Fruit fly (Drosophila melanogaster) whole organism, prepupa: Measurements from ENCODE around the gene FucT6.

ENCODE experiments used
- CG10631 ChIP-seq: fragments of 200-800 bp; sonication (Bioruptor generic); optimal IDR thresholded peaks from 2 replicates; lab custom pipeline; 2016; ENCODE audit warnings: missing biosample characterization, missing genetic modification characterization
- CG10669 ChIP-seq: fragments of 200-800 bp; sonication (Bioruptor generic); optimal IDR thresholded peaks from 3 replicates; lab custom pipeline; 2018; ENCODE audit warnings: missing biosample characterization, mild to moderate bottlenecking, missing genetic modification characterization, moderate library complexity
- CG11294 ChIP-seq: fragments of 200-800 bp; sonication (Bioruptor generic); IDR thresholded peaks from 2 replicates; pipeline ENCODE4 v1.3.6; 2022; ENCODE audit warnings: missing biosample characterization, missing genetic modification characterization
- CG11762 ChIP-seq: fragments of 200-800 bp; sonication (Bioruptor generic); optimal IDR thresholded peaks from 3 replicates; lab custom pipeline; 2016; ENCODE audit warnings: missing biosample characterization, missing genetic modification characterization; ENCODE audit not compliant: insufficient read depth
- CG11902 ChIP-seq: fragments of 200-800 bp; sonication (Bioruptor generic); optimal IDR thresholded peaks from 3 replicates; lab custom pipeline; 2016; ENCODE audit warnings: missing biosample characterization, missing genetic modification characterization
- CG15336 ChIP-seq: fragments of 200-800 bp; sonication (Bioruptor generic); IDR thresholded peaks from 2 replicates; pipeline ENCODE4 v1.3.6; 2022; ENCODE audit warnings: missing biosample characterization, missing genetic modification characterization
- CG1621 ChIP-seq: fragments of 200-800 bp; sonication (Bioruptor generic); optimal IDR thresholded peaks from 3 replicates; lab custom pipeline; 2018; ENCODE audit warnings: missing biosample characterization, mild to moderate bottlenecking, missing genetic modification characterization
- CG16779 ChIP-seq: fragments of 200-800 bp; sonication (Bioruptor generic); optimal IDR thresholded peaks from 3 replicates; lab custom pipeline; 2017; ENCODE audit warnings: missing biosample characterization, mild to moderate bottlenecking, missing genetic modification characterization
- CG3032 ChIP-seq: fragments of 200-800 bp; optimal IDR thresholded peaks from 2 replicates; lab custom pipeline; 2019; ENCODE audit warnings: missing biosample characterization, mild to moderate bottlenecking, missing genetic modification characterization, moderate library complexity
- CG31627 ChIP-seq: fragments of 200-800 bp; sonication (Bioruptor generic); optimal IDR thresholded peaks from 3 replicates; lab custom pipeline; 2016; ENCODE audit warnings: missing biosample characterization, missing genetic modification characterization
- CG34406 ChIP-seq: fragments of 200-800 bp; sonication (Bioruptor generic); optimal IDR thresholded peaks from 3 replicates; lab custom pipeline; 2016; ENCODE audit warnings: missing biosample characterization, missing genetic modification characterization
- CG3919 ChIP-seq: fragments of 200-800 bp; sonication (Bioruptor generic); optimal IDR thresholded peaks from 3 replicates; lab custom pipeline; 2016; ENCODE audit warnings: missing biosample characterization, missing genetic modification characterization
- CG4318 ChIP-seq: fragments of 200-800 bp; sonication (Bioruptor generic); optimal IDR thresholded peaks from 3 replicates; lab custom pipeline; 2017; ENCODE audit warnings: missing biosample characterization, mild to moderate bottlenecking, missing genetic modification characterization
- CG6163 ChIP-seq: fragments of 200-800 bp; sonication (Bioruptor generic); IDR thresholded peaks from 3 replicates; pipeline ENCODE4 v1.3.6; 2022; ENCODE audit warnings: missing biosample characterization, missing genetic modification characterization
- CG6276 ChIP-seq: fragments of 200-800 bp; sonication (Bioruptor generic); optimal IDR thresholded peaks from 2 replicates; lab custom pipeline; 2017; ENCODE audit warnings: missing biosample characterization, mild to moderate bottlenecking, missing genetic modification characterization
- CG6792 ChIP-seq: fragments of 200-800 bp; sonication (Bioruptor generic); optimal IDR thresholded peaks from 3 replicates; lab custom pipeline; 2016; ENCODE audit warnings: missing biosample characterization, missing genetic modification characterization
- CG6808 ChIP-seq: fragments of 200-800 bp; sonication (Bioruptor generic); optimal IDR thresholded peaks from 3 replicates; lab custom pipeline; 2017; ENCODE audit warnings: missing biosample characterization, missing genetic modification characterization, mild to moderate bottlenecking, moderate library complexity, missing genetic modification reagents
- CG8119 ChIP-seq: fragments of 200-800 bp; sonication (Bioruptor generic); IDR thresholded peaks from 3 replicates; pipeline ENCODE4 v1.3.6; 2022; ENCODE audit warnings: missing biosample characterization, missing genetic modification characterization
- CG8319 ChIP-seq: fragments of 200-800 bp; sonication (Bioruptor generic); optimal IDR thresholded peaks from 3 replicates; lab custom pipeline; 2016; ENCODE audit warnings: missing biosample characterization, missing genetic modification characterization
- CG8632 ChIP-seq: fragments of 200-800 bp; sonication (Bioruptor generic); optimal IDR thresholded peaks from 3 replicates; lab custom pipeline; 2016; ENCODE audit warnings: missing biosample characterization, missing genetic modification characterization
- Eip75B ChIP-seq: fragments of 200-800 bp; sonication (Bioruptor generic); optimal IDR thresholded peaks from 3 replicates; lab custom pipeline; 2016; ENCODE audit warnings: missing biosample characterization, missing genetic modification characterization
- Eip78C ChIP-seq: fragments of 200-800 bp; sonication (Bioruptor generic); peaks from one replicate; lab custom pipeline; 2016; ENCODE audit warnings: missing biosample characterization, missing genetic modification characterization
- Ets21C ChIP-seq: fragments of 200-800 bp; sonication (Bioruptor generic); optimal IDR thresholded peaks from 3 replicates; lab custom pipeline; 2016; ENCODE audit warnings: missing biosample characterization, missing genetic modification characterization
- Gug ChIP-seq: fragments of 200-800 bp; sonication (Bioruptor generic); IDR thresholded peaks from 2 replicates; pipeline ENCODE4 v1.3.6; 2022; ENCODE audit warnings: missing biosample characterization, missing genetic modification characterization
- Hr38 ChIP-seq: sonication (Bioruptor generic); optimal IDR thresholded peaks from 2 replicates; lab custom pipeline; 2016; ENCODE audit warnings: missing biosample characterization, missing genetic modification characterization
- Hr39 ChIP-seq: fragments of 200-800 bp; sonication (Bioruptor generic); optimal IDR thresholded peaks from 2 replicates; lab custom pipeline; 2016; ENCODE audit warnings: missing biosample characterization, missing genetic modification characterization
- Hr4 ChIP-seq: fragments of 200-800 bp; sonication (Bioruptor generic); optimal IDR thresholded peaks from 3 replicates; lab custom pipeline; 2016; ENCODE audit warnings: missing biosample characterization, missing genetic modification characterization
- Lpt ChIP-seq: fragments of 200-800 bp; sonication (Bioruptor generic); optimal IDR thresholded peaks from 3 replicates; lab custom pipeline; 2016; ENCODE audit warnings: missing biosample characterization, missing genetic modification characterization
- Met ChIP-seq: fragments of 200-800 bp; sonication (Bioruptor generic); optimal IDR thresholded peaks from 3 replicates; lab custom pipeline; 2016; ENCODE audit warnings: missing biosample characterization, missing genetic modification characterization
- OdsH ChIP-seq: fragments of 200-800 bp; sonication (Bioruptor generic); optimal IDR thresholded peaks from 3 replicates; lab custom pipeline; 2016; ENCODE audit warnings: missing biosample characterization, missing genetic modification characterization
- Sox15 ChIP-seq: fragments of 200-800 bp; sonication (Bioruptor generic); optimal IDR thresholded peaks from 3 replicates; lab custom pipeline; 2016; ENCODE audit warnings: missing biosample characterization, missing genetic modification characterization
- achi ChIP-seq: fragments of 200-800 bp; sonication (Bioruptor generic); optimal IDR thresholded peaks from 3 replicates; lab custom pipeline; 2016; ENCODE audit warnings: missing biosample characterization, missing genetic modification characterization
- acj6 ChIP-seq: fragments of 200-800 bp; sonication (Bioruptor generic); optimal IDR thresholded peaks from 3 replicates; lab custom pipeline; 2016; ENCODE audit warnings: missing biosample characterization, missing genetic modification characterization
- cyc ChIP-seq: fragments of 200-800 bp; sonication (Bioruptor generic); optimal IDR thresholded peaks from 3 replicates; lab custom pipeline; 2016; ENCODE audit warnings: missing biosample characterization, missing genetic modification characterization
- dac ChIP-seq: fragments of 200-800 bp; sonication (Bioruptor generic); optimal IDR thresholded peaks from 2 replicates; lab custom pipeline; 2017; ENCODE audit warnings: missing biosample characterization, mild to moderate bottlenecking, missing genetic modification characterization
- dsx ChIP-seq: fragments of 200-800 bp; optimal IDR thresholded peaks from 3 replicates; lab custom pipeline; 2019; ENCODE audit warnings: missing biosample characterization, mild to moderate bottlenecking, missing genetic modification characterization, moderate library complexity; ENCODE audit not compliant: poor library complexity, severe bottlenecking
- eg ChIP-seq: fragments of 200-800 bp; sonication (Bioruptor generic); IDR thresholded peaks from 3 replicates; pipeline ENCODE4 v1.3.6; 2022; ENCODE audit warnings: missing biosample characterization, missing genetic modification characterization
- esn ChIP-seq: fragments of 200-800 bp; sonication (Bioruptor generic); optimal IDR thresholded peaks from 2 replicates; lab custom pipeline; 2016; ENCODE audit warnings: missing biosample characterization, mild to moderate bottlenecking, missing genetic modification characterization, moderate library complexity
- fd59A ChIP-seq: fragments of 200-800 bp; sonication (Bioruptor generic); optimal IDR thresholded peaks from 2 replicates; lab custom pipeline; 2017; ENCODE audit warnings: missing biosample characterization, mild to moderate bottlenecking, missing genetic modification characterization, missing genetic modification reagents
- fd85E ChIP-seq: fragments of 200-800 bp; sonication (Bioruptor generic); optimal IDR thresholded peaks from 3 replicates; lab custom pipeline; 2016; ENCODE audit warnings: missing biosample characterization, missing genetic modification characterization
- fkh ChIP-seq: fragments of 200-800 bp; sonication (Bioruptor generic); optimal IDR thresholded peaks from 3 replicates; lab custom pipeline; 2017; ENCODE audit warnings: missing biosample characterization, mild to moderate bottlenecking, missing genetic modification characterization, moderate library complexity
- lz ChIP-seq: fragments of 200-800 bp; sonication (Bioruptor generic); optimal IDR thresholded peaks from 3 replicates; lab custom pipeline; 2016; ENCODE audit warnings: missing biosample characterization, missing genetic modification characterization
- net ChIP-seq: fragments of 200-800 bp; sonication (Bioruptor generic); optimal IDR thresholded peaks from 3 replicates; lab custom pipeline; 2016; ENCODE audit warnings: missing biosample characterization, missing genetic modification characterization
- salr ChIP-seq, 2 experiments: fragments of 200-800 bp; sonication (Bioruptor generic); optimal IDR thresholded peaks; 3 replicates each; lab custom pipeline; 2016 to 2018; ENCODE audit warnings: missing biosample characterization in 2 of 2, missing genetic modification characterization in 2 of 2, mild to moderate bottlenecking in 1 of 2
- ss ChIP-seq, 2 experiments: fragments of 200-800 bp; sonication (Bioruptor generic); optimal IDR thresholded peaks; 2 replicates in 1 of 2; 3 replicates in 1 of 2; lab custom pipeline; 2017 to 2018; ENCODE audit warnings: mild to moderate bottlenecking in 2 of 2, missing biosample characterization in 2 of 2, missing genetic modification characterization in 2 of 2, moderate library complexity in 1 of 2
- topi ChIP-seq: fragments of 200-800 bp; sonication (Bioruptor generic); optimal IDR thresholded peaks from 3 replicates; lab custom pipeline; 2016; ENCODE audit warnings: missing biosample characterization, missing genetic modification characterization
- vri ChIP-seq: fragments of 200-800 bp; sonication (Bioruptor generic); optimal IDR thresholded peaks from 3 replicates; lab custom pipeline; 2016; ENCODE audit warnings: missing biosample characterization, mild to moderate bottlenecking, missing genetic modification characterization

FucT6 gene

dm6 chrX:11658181-11658842 lies 51.4 kb downstream of the FucT6 start (continued):
- TF ChIP-seq CG11762 (GFP tag; lab: Kevin White, UChicago): peak; percentile 61
- TF ChIP-seq lz (GFP tag; lab: Kevin White, UChicago): peak; percentile 9
- TF ChIP-seq CG31627: no peak
- no peak for TF ChIP-seq CG11902 (GFP tag; lab: Kevin White, UChicago)
- no peak for TF ChIP-seq Hr39 (GFP tag; lab: Kevin White, UChicago)
- TF ChIP-seq CG6808 (GFP tag; lab: Kevin White, UChicago): no peak
- peak; percentile 51 for TF ChIP-seq CG6792
- TF ChIP-seq CG1621 (tag; lab: Kevin White, UChicago): no peak
- peak; percentile 53 for TF ChIP-seq CG3032 (tag; lab: Kevin White, UChicago)
- TF ChIP-seq cyc (GFP tag; lab: Kevin White, UChicago): peak; percentile 2
- TF ChIP-seq Eip75B: peak; percentile 3
- TF ChIP-seq topi (GFP tag; lab: Kevin White, UChicago): peak; percentile 28
- TF ChIP-seq achi (GFP tag; lab: Kevin White, UChicago): peak; percentile 65
- TF ChIP-seq Lpt (GFP tag; lab: Kevin White, UChicago): peak; percentile 48
- TF ChIP-seq CG8319 (GFP tag; lab: Kevin White, UChicago): peak; percentile 41
- no peak for TF ChIP-seq Hr38 (GFP tag; lab: Kevin White, UChicago)
- TF ChIP-seq CG10631: peak; percentile 65
- peak; percentile 42; the same call in 1 of the 2 replicates for TF ChIP-seq CG11294 (GFP tag; lab: Robert Waterston, UW)
- TF ChIP-seq, all 60 proteins: peak for 40

dm6 chrX:11657140-11657539 lies 52.6 kb downstream of the FucT6 start:
- no peak for TF ChIP-seq Ets21C
- peak; percentile 69 for TF ChIP-seq CG10631
- TF ChIP-seq Eip78C (GFP tag; lab: Kevin White, UChicago): peak; percentile 89
- peak; percentile 31 for TF ChIP-seq lz (GFP tag; lab: Kevin White, UChicago)
- TF ChIP-seq CG11294 (GFP tag; lab: Robert Waterston, UW): no peak
- peak; percentile 7 to 49 for TF ChIP-seq ss (GFP tag; optimal IDR thresholded peaks at IDR 0.05; lab: Kevin White, UChicago)
- peak; percentile 75 for TF ChIP-seq Met
- TF ChIP-seq fd85E: no peak
- no peak for TF ChIP-seq fkh (GFP tag; lab: Kevin White, UChicago)
- peak; percentile 34 for TF ChIP-seq CG11762 (GFP tag; lab: Kevin White, UChicago)
- TF ChIP-seq CG11902 (GFP tag; lab: Kevin White, UChicago): no peak
- peak in 1 of 2 experiments; percentile 65 for TF ChIP-seq salr (GFP tag; optimal IDR thresholded peaks at IDR 0.05; lab: Kevin White, UChicago)
- TF ChIP-seq fd59A: peak; percentile 40
- TF ChIP-seq CG8632 (GFP tag; lab: Kevin White, UChicago): peak; percentile 23
- TF ChIP-seq CG10669 (GFP tag; lab: Kevin White, UChicago): peak; percentile 50
- peak; percentile 1 for TF ChIP-seq CG8319 (GFP tag; lab: Kevin White, UChicago)
- peak; percentile 21 for TF ChIP-seq CG34406
- no peak for TF ChIP-seq Sox15 (GFP tag; lab: Kevin White, UChicago)
- TF ChIP-seq Gug: 0 out of 2 replicates have a peak, but pooled peaks have one; percentile 18
- TF ChIP-seq dsx (GFP tag; lab: Kevin White, UChicago): peak; percentile 65
- no peak for TF ChIP-seq CG1621 (tag; lab: Kevin White, UChicago)
- TF ChIP-seq OdsH (GFP tag; lab: Kevin White, UChicago): peak; percentile 65
- peak; percentile 33 for TF ChIP-seq CG16779 (tag; lab: Kevin White, UChicago)
- TF ChIP-seq net (GFP tag; lab: Kevin White, UChicago): peak; percentile 52
- peak; percentile 59 for TF ChIP-seq CG6276 (GFP tag; lab: Kevin White, UChicago)
- peak; percentile 33 for TF ChIP-seq CG4318 (GFP tag; lab: Kevin White, UChicago)
- TF ChIP-seq CG6808 (GFP tag; lab: Kevin White, UChicago): peak; percentile 43
- peak; percentile 77 for TF ChIP-seq CG8119 (GFP tag; lab: Robert Waterston, UW)
- peak; percentile 77 for TF ChIP-seq eg (GFP tag; lab: Robert Waterston, UW)
- no peak for TF ChIP-seq dac (GFP tag; lab: Kevin White, UChicago)
- TF ChIP-seq Eip75B: peak; percentile 52
- TF ChIP-seq CG15336 (GFP tag; lab: Robert Waterston, UW): peak; percentile 86
- peak; percentile 55 for TF ChIP-seq acj6 (GFP tag; lab: Kevin White, UChicago)
- TF ChIP-seq cyc (GFP tag; lab: Kevin White, UChicago): peak; percentile 30
- TF ChIP-seq CG3919 (GFP tag; lab: Kevin White, UChicago): peak; percentile 61
- TF ChIP-seq vri: no peak
- peak; percentile 36 for TF ChIP-seq esn
- TF ChIP-seq CG6163 (GFP tag; lab: Robert Waterston, UW): peak; percentile 70
- TF ChIP-seq Hr4 (GFP tag; lab: Kevin White, UChicago): peak; percentile 63
